Fruit fly (Drosophila melanogaster): ENCODE measurements around the gene Creld.
A peak's percentile ranks its signal among the peaks of the same experiment; 100 is the strongest.

Creld gene

DNA sequence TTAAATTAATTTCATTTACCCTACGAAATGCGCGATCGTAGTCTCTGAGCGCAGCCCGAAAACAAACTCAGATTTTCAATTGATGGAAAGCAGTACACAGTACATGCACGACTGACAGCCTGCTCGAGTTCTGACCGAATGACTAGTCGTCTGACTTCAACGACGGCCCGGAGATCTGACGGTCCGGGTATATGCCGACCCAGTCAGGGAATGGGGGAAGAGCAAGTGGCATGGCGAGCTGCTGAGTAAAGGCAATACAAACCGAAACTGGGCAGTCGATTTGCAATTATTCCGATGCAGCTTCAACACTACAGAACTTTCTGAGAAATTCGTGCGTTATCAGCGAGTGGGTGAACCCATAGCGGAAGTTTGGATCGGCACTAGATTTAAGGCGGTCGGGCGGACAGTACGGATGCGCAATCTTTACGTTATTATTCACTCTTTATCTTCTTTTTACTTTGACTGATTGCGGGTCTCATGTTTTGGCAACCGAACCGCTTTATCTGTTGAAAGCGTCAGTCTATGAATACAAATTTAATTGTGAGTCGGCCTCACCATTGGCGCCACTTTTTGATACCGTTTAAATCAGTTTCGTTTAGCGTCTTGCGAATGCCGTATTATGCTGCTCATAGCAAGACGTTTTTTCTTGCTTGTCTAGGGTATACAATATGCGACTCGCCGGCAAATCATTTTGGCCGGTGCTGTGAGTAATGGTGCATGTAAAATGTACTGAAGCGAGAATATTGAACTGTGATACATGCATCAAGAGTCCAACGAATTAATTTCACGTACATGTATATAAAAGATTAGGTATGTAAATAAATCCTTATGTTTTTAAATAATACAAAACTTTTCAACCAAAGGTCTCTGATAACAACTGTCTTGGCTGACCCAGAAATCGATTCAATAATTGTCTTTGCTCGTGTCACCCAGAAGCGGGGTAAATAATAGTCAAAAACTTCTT lies 18.6 kb downstream of the Creld start (continued):
- TF ChIP-seq fd59A (GFP tag; optimal IDR thresholded peaks at IDR 0.05) (no peak), CG9139 (GFP tag; optimal IDR thresholded peaks at IDR 0.05) (no peak), dsx (GFP tag; optimal IDR thresholded peaks at IDR 0.05; ENCODE audit: poor library complexity, severe bottlenecking) (no peak), spab (GFP tag; optimal IDR thresholded peaks at IDR 0.05) (no peak), Smox (GFP tag; optimal IDR thresholded peaks at IDR 0.05) (no peak), acj6 (GFP tag; optimal IDR thresholded peaks at IDR 0.05) (no peak), Sox15 (GFP tag; optimal IDR thresholded peaks at IDR 0.05) (no peak), ss (GFP tag; optimal IDR thresholded peaks at IDR 0.05) (no peak), Sox14 (GFP tag; optimal IDR thresholded peaks at IDR 0.05) (peak; percentile 10), Hr38 (GFP tag; optimal IDR thresholded peaks at IDR 0.05) (no peak), CG15336 (GFP tag; IDR thresholded peaks at IDR 0.05) (no peak; the same call in 1 of the 2 replicates), cyc (GFP tag; optimal IDR thresholded peaks at IDR 0.05) (no peak), CG10631 (GFP tag; optimal IDR thresholded peaks at IDR 0.05) (peak; percentile 18)

- TF ChIP-seq CG15336 (GFP tag; IDR thresholded peaks at IDR 0.05) (peak; percentile 52; the same call in 1 of the 2 replicates), CG8119 (GFP tag; IDR thresholded peaks at IDR 0.05) (peak; percentile 61; the same call in 2 of the 3 replicates), Smox (GFP tag; optimal IDR thresholded peaks at IDR 0.05) (no peak), CG6163 (GFP tag; IDR thresholded peaks at IDR 0.05) (peak; percentile 58; the same call in 2 of the 3 replicates), fkh (GFP tag; optimal IDR thresholded peaks at IDR 0.05) (peak; percentile 30), Eip93F (GFP tag; optimal IDR thresholded peaks at IDR 0.05) (no peak), ss (GFP tag; optimal IDR thresholded peaks at IDR 0.05) (peak; percentile 10 to 23), esn (GFP tag; optimal IDR thresholded peaks at IDR 0.05) (no peak), Lpt (GFP tag; optimal IDR thresholded peaks at IDR 0.05) (peak; percentile 80), CG8632 (GFP tag; optimal IDR thresholded peaks at IDR 0.05) (no peak), CG16779 (tag; optimal IDR thresholded peaks at IDR 0.05) (peak; percentile 44)
Observed at dm6 chr2L:121456-121831, 19.3 kb downstream of the Creld start, which contains the start of gene CG4822. Gene CG4822, minus strand, starts transcription at chr2L:121754.

DNA sequence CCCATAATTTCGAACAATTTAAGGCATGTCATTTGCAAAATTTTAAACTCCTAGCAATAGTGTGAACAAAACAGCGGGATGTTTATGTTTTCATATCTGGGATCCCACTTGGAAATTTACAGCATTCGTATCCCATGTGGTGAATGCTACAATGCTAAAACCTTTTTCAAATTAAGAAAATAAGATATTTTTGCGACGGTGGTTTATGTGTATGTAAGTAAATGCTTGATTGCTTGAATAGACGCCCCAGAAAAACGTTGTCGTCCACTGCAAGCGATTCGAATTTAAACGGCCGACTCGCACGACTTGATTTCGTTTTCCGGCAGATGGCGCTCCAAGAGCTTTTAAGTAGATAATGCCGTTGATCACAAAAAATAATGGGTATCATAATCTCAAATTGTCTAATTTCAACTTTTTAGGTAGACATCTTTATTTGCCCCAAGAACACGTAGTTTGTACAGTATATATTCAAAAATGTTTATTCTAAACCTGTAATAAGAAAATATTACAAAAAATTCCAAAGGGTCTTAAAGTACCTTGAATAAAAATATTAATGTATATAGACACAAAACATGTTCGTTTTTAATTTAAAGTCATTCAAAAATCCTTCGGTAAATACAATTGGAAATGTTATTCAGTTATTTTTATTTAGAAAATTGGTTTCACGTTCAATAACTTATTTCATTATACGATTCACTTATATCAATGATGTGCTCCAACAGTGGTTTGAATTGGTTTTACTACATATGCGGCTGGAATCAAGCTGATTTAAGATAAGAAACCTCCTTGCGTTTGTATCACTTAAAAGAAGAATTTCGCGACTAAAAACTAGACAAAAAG lies 20.2 kb downstream of the Creld start:
- TF ChIP-seq Eip78C (GFP tag) (peak; percentile 68), CG11294 (GFP tag; IDR thresholded peaks at IDR 0.05) (no peak)

- no peak for TF ChIP-seq fd85E (GFP tag; optimal IDR thresholded peaks at IDR 0.05)
- TF ChIP-seq lz (GFP tag; optimal IDR thresholded peaks at IDR 0.05): no peak
- TF ChIP-seq CG11762 (GFP tag; optimal IDR thresholded peaks at IDR 0.05; ENCODE audit: insufficient read depth): no peak
- TF ChIP-seq CG11902 (GFP tag; optimal IDR thresholded peaks at IDR 0.05): no peak
- TF ChIP-seq Lpt (GFP tag; optimal IDR thresholded peaks at IDR 0.05): no peak
- no peak for TF ChIP-seq Eip75B (GFP tag; optimal IDR thresholded peaks at IDR 0.05)
- TF ChIP-seq dsx (GFP tag; optimal IDR thresholded peaks at IDR 0.05; ENCODE audit: poor library complexity, severe bottlenecking): no peak
- TF ChIP-seq CG8632 (GFP tag; optimal IDR thresholded peaks at IDR 0.05): no peak
- no peak for TF ChIP-seq CG8119 (GFP tag; IDR thresholded peaks at IDR 0.05)
- TF ChIP-seq net (GFP tag; optimal IDR thresholded peaks at IDR 0.05): no peak
- no peak for TF ChIP-seq CG8319 (GFP tag; optimal IDR thresholded peaks at IDR 0.05)
- TF ChIP-seq spab (GFP tag; optimal IDR thresholded peaks at IDR 0.05): no peak
Observed at dm6 chr2L:123007-123327, 20.8 kb downstream of the Creld start.

Data from whole organism, prepupa.